Worm (Caenorhabditis elegans) whole organism, L4/young adult: Measurements from ENCODE around the gene popl-1.

Experiments used
- W03F9.2 ChIP-seq: fragments of 150-350 bp; optimal IDR thresholded peaks from 2 replicates; lab custom pipeline; 2014; ENCODE audit warnings: missing biosample characterization, missing genetic modification characterization
- dao-5 ChIP-seq: sonication (generic microtip); optimal IDR thresholded peaks from 2 replicates; lab custom pipeline; 2016; ENCODE audit warnings: missing genotype, missing genetic modification characterization, moderate library complexity, missing compliant biosample characterization
- him-1 ChIP-seq: sonication (generic microtip); optimal IDR thresholded peaks from 2 replicates; lab custom pipeline; 2016; ENCODE audit warnings: missing genotype, missing genetic modification reagents, missing genetic modification characterization, missing compliant biosample characterization

- no peak for TF ChIP-seq him-1 (tag; lab: Kevin White, UChicago)
- TF ChIP-seq W03F9.2, result no peak
- no peak for TF ChIP-seq dao-5 (tag; lab: Kevin White, UChicago)
Measured at ce11 chrIII:6398124-6398523, 32.6 kb downstream of the popl-1 start.
